Worm (Caenorhabditis elegans) whole organism, midembryonic: Measurements from ENCODE around the gene nhl-3.
A peak's percentile ranks its signal among the peaks of the same experiment; 100 is the strongest.
"Not testable (repeated sequence)": the region's sequence is repeated elsewhere in the genome, so short reads cannot be mapped to it uniquely, and the experiment has no call there.

ENCODE experiments used
- T22C8.4 ChIP-seq: fragments of 200-800 bp; sonication (Bioruptor generic); IDR thresholded peaks from 2 replicates; pipeline ENCODE4 v1.3.6; 2022; ENCODE audit warnings: missing genetic modification characterization, missing compliant biosample characterization
- cog-1 ChIP-seq: sonication (generic microtip); optimal IDR thresholded peaks from 2 replicates; lab custom pipeline; 2016; ENCODE audit warnings: missing genetic modification characterization, missing compliant biosample characterization
- flt-1 ChIP-seq: fragments of 200-800 bp; sonication (Bioruptor generic); IDR thresholded peaks from 2 replicates; pipeline ENCODE4 v1.3.6; 2022; ENCODE audit warnings: missing genetic modification characterization, missing compliant biosample characterization
- ref-1 ChIP-seq: fragments of 200-800 bp; sonication (Bioruptor generic); conservative IDR thresholded peaks from 2 replicates; pipeline ENCODE4 v1.3.6; 2022; ENCODE audit warnings: missing genetic modification reagents, missing genetic modification characterization, missing compliant biosample characterization
- tab-1 ChIP-seq: fragments of 200-800 bp; sonication (Bioruptor generic); IDR thresholded peaks from 2 replicates; pipeline ENCODE4 v1.3.6; 2022; ENCODE audit warnings: missing genetic modification characterization, missing compliant biosample characterization
- ztf-29 ChIP-seq: fragments of 200-800 bp; sonication (Bioruptor generic); IDR thresholded peaks from 2 replicates; pipeline ENCODE4 v1.3.6; 2022; ENCODE audit warnings: missing genetic modification reagents, missing genetic modification characterization, missing compliant biosample characterization

- not testable (repeated sequence) for TF ChIP-seq T22C8.4 (GFP tag; lab: Robert Waterston, UW); tab-1 (GFP tag; lab: Robert Waterston, UW); ref-1; cog-1; ztf-29 (GFP tag; lab: Robert Waterston, UW)
- TF ChIP-seq flt-1 (GFP tag; lab: Robert Waterston, UW), result peak; percentile 55; the same call in 1 of the 2 replicates
These were observed 30.6 kb upstream of the nhl-3 start for ce11 chrII:632545-632944.
